Worm (Caenorhabditis elegans): Measurements from ENCODE around the gene nspg-7.2.

The nspg-7.2 gene

DNA sequence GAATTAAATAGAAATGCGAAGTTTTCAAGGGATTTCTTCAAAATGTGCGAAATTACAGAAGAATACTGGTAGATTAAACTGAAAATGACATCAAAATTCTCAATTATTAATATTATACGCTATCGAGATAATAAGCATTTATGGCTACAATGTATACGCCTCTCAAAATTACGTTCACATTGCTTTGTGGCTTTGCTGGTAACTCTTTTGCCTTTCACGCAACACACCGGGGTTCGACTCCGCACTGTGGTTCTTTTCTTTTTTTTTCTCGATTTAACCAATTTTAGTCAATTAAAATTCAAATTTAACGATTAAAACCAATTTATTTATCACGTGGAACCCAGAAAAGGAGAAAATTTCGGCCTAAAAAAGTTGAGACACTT, 9.2 kb downstream of the nspg-7.2 start (continued):
- TF ChIP-seq snpc-3.4 (tag; optimal IDR thresholded peaks at IDR 0.05) (peak; percentile 74), unc-130 (GFP tag; optimal IDR thresholded peaks at IDR 0.05) (peak; percentile 46), tlf-1 (GFP tag; optimal IDR thresholded peaks at IDR 0.05) (peak; percentile 33), athp-1 (tag; optimal IDR thresholded peaks at IDR 0.05) (peak; percentile 56), ama-1 (optimal IDR thresholded peaks at IDR 0.05) (no peak), ama-1 (GFP tag; optimal IDR thresholded peaks at IDR 0.05) (peak; percentile 11 to 93), aptf-3 (GFP tag; IDR thresholded peaks at IDR 0.05) (0 out of 2 replicates have a peak, but pooled peaks have one; percentile 58), rpc-1 (optimal IDR thresholded peaks at IDR 0.05) (peak; percentile 84), rpc-1 (tag; optimal IDR thresholded peaks at IDR 0.05) (peak; percentile 98), bed-1 (GFP tag; IDR thresholded peaks at IDR 0.05) (no peak), ztf-25 (GFP tag; IDR thresholded peaks at IDR 0.05) (peak; percentile 82), madf-6 (GFP tag; IDR thresholded peaks at IDR 0.05) (peak; percentile 64), nfya-1 (tag; optimal IDR thresholded peaks at IDR 0.05; ENCODE audit: borderline replicate concordance, insufficient read depth) (no peak), ceh-100 (GFP tag; IDR thresholded peaks at IDR 0.05) (peak; percentile 47), dpl-1 (GFP tag; optimal IDR thresholded peaks at IDR 0.05) (no peak), B0019.2 (GFP tag; conservative IDR thresholded peaks at IDR 0.05) (no peak), madf-8 (GFP tag; conservative IDR thresholded peaks at IDR 0.05) (no peak), chd-7 (tag; optimal IDR thresholded peaks at IDR 0.05) (no peak), ccch-3 (GFP tag; optimal IDR thresholded peaks at IDR 0.05) (no peak), attf-6 (GFP tag; IDR thresholded peaks at IDR 0.05) (peak; percentile 68; the same call in 1 of the 2 replicates), lsy-27 (tag; optimal IDR thresholded peaks at IDR 0.05; ENCODE audit: borderline replicate concordance, insufficient read depth) (no peak), him-1 (tag; optimal IDR thresholded peaks at IDR 0.05) (peak; percentile 20), snpc-4 (GFP tag; optimal IDR thresholded peaks at IDR 0.05) (no peak), snpc-4 (tag; optimal IDR thresholded peaks at IDR 0.05) (peak in 1 of 4 experiments; percentile 43), ets-4 (GFP tag; optimal IDR thresholded peaks at IDR 0.05) (no peak), B0261.1 (tag; optimal IDR thresholded peaks at IDR 0.05) (peak; percentile 91), F57C9.4 (tag; optimal IDR thresholded peaks at IDR 0.05) (peak; percentile 28), ztf-18 (tag; optimal IDR thresholded peaks at IDR 0.05) (peak; percentile 73), unc-62 (GFP tag; optimal IDR thresholded peaks at IDR 0.05) (no peak), dpff-1 (tag; optimal IDR thresholded peaks at IDR 0.05) (peak; percentile 38), ceh-27 (GFP tag; optimal IDR thresholded peaks at IDR 0.05) (no peak), B0336.3 (GFP tag; IDR thresholded peaks at IDR 0.05) (peak; percentile 33; the same call in 1 of the 2 replicates), F22D6.2 (tag; optimal IDR thresholded peaks at IDR 0.05) (peak; percentile 38), snpc-1.1 (tag; optimal IDR thresholded peaks at IDR 0.05; ENCODE audit: insufficient read depth) (peak; percentile 40), mel-28 (tag; optimal IDR thresholded peaks at IDR 0.05; ENCODE audit: borderline replicate concordance) (no peak), tbx-9 (tag; optimal IDR thresholded peaks at IDR 0.05; ENCODE audit: borderline replicate concordance) (no peak), F10E7.11 (tag; optimal IDR thresholded peaks at IDR 0.05) (peak; percentile 10), attf-5 (GFP tag; optimal IDR thresholded peaks at IDR 0.05) (peak; percentile 36), aptf-2 (GFP tag; conservative IDR thresholded peaks at IDR 0.05) (no peak), ceh-40 (GFP tag; IDR thresholded peaks at IDR 0.05) (no peak), T07F8.4 (tag; optimal IDR thresholded peaks at IDR 0.05) (peak; percentile 61), lsl-1 (GFP tag; optimal IDR thresholded peaks at IDR 0.05) (peak; percentile 49), pbrm-1 (GFP tag; IDR thresholded peaks at IDR 0.05) (peak; percentile 47; the same call in 1 of the 2 replicates), xnd-1 (tag; optimal IDR thresholded peaks at IDR 0.05) (peak; percentile 4), let-607 (tag; optimal IDR thresholded peaks at IDR 0.05) (peak; percentile 0 to 53), mes-4 (tag; optimal IDR thresholded peaks at IDR 0.05) (peak; percentile 58), sdz-38 (tag; optimal IDR thresholded peaks at IDR 0.05) (no peak), lin-26 (GFP tag; IDR thresholded peaks at IDR 0.05) (peak; percentile 91; the same call in 1 of the 2 replicates), tbp1 (GFP tag; optimal IDR thresholded peaks at IDR 0.05) (peak; percentile 93)
